Worm (Caenorhabditis elegans) whole organism, early embryonic: Measurements from ENCODE around the gene R02E12.12.

ENCODE experiments used
- F13C5.2 ChIP-seq: sonication (generic microtip); optimal IDR thresholded peaks from 2 replicates; lab custom pipeline; 2017; ENCODE audit warnings: mild to moderate bottlenecking, missing genetic modification characterization, inconsistent platforms, missing compliant biosample characterization
- aly-1 ChIP-seq: sonication (generic microtip); optimal IDR thresholded peaks from 2 replicates; lab custom pipeline; 2016; ENCODE audit warnings: missing genetic modification characterization, missing compliant biosample characterization
- ama-1 ChIP-seq: fragments of 150-350 bp; optimal IDR thresholded peaks from 2 replicates; lab custom pipeline; 2014
- hmbx-1 ChIP-seq: sonication (generic microtip); optimal IDR thresholded peaks from 2 replicates; lab custom pipeline; 2016; ENCODE audit warnings: mild to moderate bottlenecking, missing genetic modification characterization, missing compliant biosample characterization
- hmg-4 ChIP-seq: fragments of 200-800 bp; sonication (Bioruptor generic); optimal IDR thresholded peaks from 2 replicates; lab custom pipeline; 2018; ENCODE audit warnings: mild to moderate bottlenecking, missing genetic modification characterization, missing compliant biosample characterization
- scrt-1 ChIP-seq: fragments of 200-800 bp; sonication (Bioruptor generic); IDR thresholded peaks from 2 replicates; pipeline ENCODE4 v1.3.6; 2022; ENCODE audit warnings: missing genetic modification characterization, missing compliant biosample characterization
- tbx-37 ChIP-seq: fragments of 200-800 bp; sonication (Bioruptor generic); conservative IDR thresholded peaks from 2 replicates; pipeline ENCODE4 v1.3.6; 2022; ENCODE audit warnings: missing genetic modification reagents, missing genetic modification characterization, missing compliant biosample characterization

- no peak for TF ChIP-seq ama-1
- no peak for TF ChIP-seq hmg-4 (GFP tag; lab: Kevin White, UChicago)
- no peak for TF ChIP-seq scrt-1
- TF ChIP-seq aly-1 (tag; lab: Kevin White, UChicago) = no peak
- no peak for TF ChIP-seq F13C5.2 (tag; lab: Kevin White, UChicago)
- no peak for TF ChIP-seq tbx-37
- TF ChIP-seq hmbx-1 (tag; lab: Kevin White, UChicago) = no peak
Observed at ce11 chrX:4003220-4003619, at the start of gene R02E12.12.
